Worm (Caenorhabditis elegans): ENCODE results near the gene F20A1.2.

DNA sequence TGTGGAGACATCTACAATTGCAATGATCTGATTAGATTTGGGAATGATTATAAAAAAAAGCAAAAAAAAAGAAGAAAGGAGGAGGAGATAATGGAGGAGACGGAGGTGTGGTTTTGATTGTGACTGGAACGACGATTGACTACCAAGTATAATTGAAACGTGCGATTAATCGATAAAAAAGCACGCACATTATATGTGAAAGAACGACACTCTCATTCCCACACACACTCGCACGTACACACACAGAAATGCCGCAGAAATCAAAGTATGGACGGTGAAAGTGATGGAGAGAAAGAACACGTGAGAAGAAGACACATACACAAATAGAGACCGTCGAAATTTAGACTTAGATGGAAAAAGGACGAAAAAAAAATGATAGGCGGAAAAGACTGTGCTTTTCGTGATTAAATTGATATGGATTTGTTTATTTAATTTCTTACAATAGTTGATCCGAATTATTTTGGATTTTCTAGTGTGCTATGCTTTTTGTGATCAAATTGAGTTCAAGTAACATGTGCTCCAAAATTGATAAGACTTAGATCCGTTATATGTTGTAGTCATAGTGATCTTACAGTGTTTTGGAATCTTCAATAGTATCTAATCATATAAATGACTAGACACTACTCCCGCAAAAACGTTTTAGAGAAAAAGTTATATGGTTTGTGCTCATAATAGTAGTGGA lies 47.8 kb downstream of the F20A1.2 start, which contains the start of gene nhr-135:
- TF ChIP-seq skn-1 (tag; optimal IDR thresholded peaks at IDR 0.05) (no peak), gmeb-1 (tag; optimal IDR thresholded peaks at IDR 0.05) (peak; percentile 56), snpc-4 (tag; optimal IDR thresholded peaks at IDR 0.05) (no peak), nhr-237 (tag; optimal IDR thresholded peaks at IDR 0.05) (no peak), unc-55 (GFP tag; optimal IDR thresholded peaks at IDR 0.05) (no peak)

All from whole organism, L2 larva.